Worm (Caenorhabditis elegans) whole organism, midembryonic: ENCODE data around the gene F02C9.1.

Source experiments
- T22C8.4 ChIP-seq: fragments of 200-800 bp; sonication (Bioruptor generic); IDR thresholded peaks from 2 replicates; pipeline ENCODE4 v1.3.6; 2022; ENCODE audit warnings: missing genetic modification characterization, missing compliant biosample characterization
- cog-1 ChIP-seq: sonication (generic microtip); optimal IDR thresholded peaks from 2 replicates; lab custom pipeline; 2016; ENCODE audit warnings: missing genetic modification characterization, missing compliant biosample characterization
- flt-1 ChIP-seq: fragments of 200-800 bp; sonication (Bioruptor generic); IDR thresholded peaks from 2 replicates; pipeline ENCODE4 v1.3.6; 2022; ENCODE audit warnings: missing genetic modification characterization, missing compliant biosample characterization
- klf-2 ChIP-seq: fragments of 200-800 bp; sonication (Bioruptor generic); conservative IDR thresholded peaks from 2 replicates; pipeline ENCODE4 v1.3.6; 2022; ENCODE audit warnings: missing genetic modification reagents, missing genetic modification characterization, missing compliant biosample characterization
- med-1 ChIP-seq: sonication (generic microtip); optimal IDR thresholded peaks from 2 replicates; lab custom pipeline; 2017; ENCODE audit warnings: missing genetic modification characterization, mild to moderate bottlenecking, missing compliant biosample characterization, antibody characterized with exemption, missing genetic modification reagents; ENCODE audit not compliant: insufficient read depth
- ref-1 ChIP-seq: fragments of 200-800 bp; sonication (Bioruptor generic); conservative IDR thresholded peaks from 2 replicates; pipeline ENCODE4 v1.3.6; 2022; ENCODE audit warnings: missing genetic modification reagents, missing genetic modification characterization, missing compliant biosample characterization
- tab-1 ChIP-seq: fragments of 200-800 bp; sonication (Bioruptor generic); IDR thresholded peaks from 2 replicates; pipeline ENCODE4 v1.3.6; 2022; ENCODE audit warnings: missing genetic modification characterization, missing compliant biosample characterization
- ztf-23 ChIP-seq: fragments of 200-800 bp; sonication (Bioruptor generic); IDR thresholded peaks from 2 replicates; pipeline ENCODE4 v1.3.6; 2022; ENCODE audit warnings: missing genetic modification reagents, missing genetic modification characterization, missing compliant biosample characterization
- ztf-29 ChIP-seq: fragments of 200-800 bp; sonication (Bioruptor generic); IDR thresholded peaks from 2 replicates; pipeline ENCODE4 v1.3.6; 2022; ENCODE audit warnings: missing genetic modification reagents, missing genetic modification characterization, missing compliant biosample characterization

DNA sequence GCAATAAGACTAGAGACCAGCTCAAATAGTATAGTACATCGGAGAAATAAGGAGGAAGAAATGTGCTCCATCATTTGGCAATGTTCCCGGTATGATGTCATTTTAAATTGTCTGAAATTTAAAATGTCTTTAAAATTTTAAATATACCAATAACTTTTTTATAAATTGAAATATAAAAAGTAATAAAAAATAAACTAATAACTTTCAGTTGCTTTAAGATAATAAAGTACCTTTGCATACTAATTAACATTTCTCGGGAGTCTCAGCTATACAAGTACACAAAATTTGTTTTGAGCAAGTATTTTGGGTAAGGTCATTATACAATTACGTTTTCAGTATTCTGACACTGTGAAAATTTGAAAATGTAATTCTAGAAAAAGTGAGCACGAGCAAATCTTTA lies 13.4 kb downstream of the F02C9.1 start, which contains the start of gene srab-6:
- TF ChIP-seq T22C8.4 (no peak), tab-1 (no peak), cog-1 (tag; lab: Kevin White, UChicago) (no peak), med-1 (GFP tag; lab: Kevin White, UChicago) (no peak), ztf-23 (GFP tag; lab: Robert Waterston, UW) (no peak), ztf-29 (no peak), flt-1 (no peak), klf-2 (GFP tag; lab: Robert Waterston, UW) (no peak), ref-1 (no peak)
